Worm (Caenorhabditis elegans) whole organism, L4 larva: ENCODE data around the gene ham-2.

Experiments used
- D1046.2 ChIP-seq: fragments of 200-800 bp; sonication (Bioruptor generic); IDR thresholded peaks from 2 replicates; pipeline ENCODE4 v1.3.6; 2022; ENCODE audit warnings: missing genetic modification characterization, missing compliant biosample characterization
- F10B5.3 ChIP-seq: sonication (generic microtip); optimal IDR thresholded peaks from 2 replicates; lab custom pipeline; 2016; ENCODE audit warnings: mild to moderate bottlenecking, missing genetic modification characterization, missing compliant biosample characterization
- F26F4.8 ChIP-seq: fragments of 200-800 bp; sonication (Bioruptor generic); conservative IDR thresholded peaks from 2 replicates; pipeline ENCODE4 v1.3.6; 2022; ENCODE audit warnings: missing genetic modification characterization, missing compliant biosample characterization
- F37D6.2 ChIP-seq: sonication (generic microtip); optimal IDR thresholded peaks from 2 replicates; lab custom pipeline; 2016; ENCODE audit warnings: mild to moderate bottlenecking, missing genetic modification characterization, missing compliant biosample characterization
- F44E2.7 ChIP-seq: fragments of 200-800 bp; sonication (Bioruptor generic); IDR thresholded peaks from 2 replicates; pipeline ENCODE4 v2.1.2; 2022; ENCODE audit warnings: missing genetic modification characterization, missing compliant biosample characterization
- F49E8.2 ChIP-seq: sonication (generic microtip); optimal IDR thresholded peaks from 2 replicates; lab custom pipeline; 2016; ENCODE audit warnings: missing compliant biosample characterization, mild to moderate bottlenecking, missing genetic modification characterization, borderline replicate concordance
- T20F7.1 ChIP-seq: fragments of 200-800 bp; sonication (Bioruptor generic); optimal IDR thresholded peaks from 2 replicates; lab custom pipeline; 2018; ENCODE audit warnings: mild to moderate bottlenecking, missing genetic modification characterization, missing compliant biosample characterization
- Y105C5A.15 ChIP-seq: fragments of 200-800 bp; sonication (Bioruptor generic); IDR thresholded peaks from 2 replicates; pipeline ENCODE4 v1.3.6; 2022; ENCODE audit warnings: missing genetic modification characterization, missing compliant biosample characterization
- Y75B8A.6 ChIP-seq: fragments of 200-800 bp; sonication (Bioruptor generic); IDR thresholded peaks from 2 replicates; pipeline ENCODE4 v1.3.6; 2022; ENCODE audit warnings: missing genetic modification reagents, missing genetic modification characterization, missing compliant biosample characterization
- ZK546.5 ChIP-seq, 2 experiments: sonication (generic microtip); optimal IDR thresholded peaks; 2 replicates each; lab custom pipeline; 2017; ENCODE audit warnings: missing biosample characterization in 2 of 2, missing genetic modification characterization in 2 of 2
- aha-1 ChIP-seq: fragments of 150-350 bp; peaks from one replicate; lab custom pipeline; 2014; ENCODE audit warnings: missing biosample characterization, missing genetic modification characterization
- arid-1 ChIP-seq: fragments of 200-800 bp; sonication (Bioruptor generic); conservative IDR thresholded peaks from 2 replicates; pipeline ENCODE4 v1.3.6; 2022; ENCODE audit warnings: missing genetic modification reagents, missing genetic modification characterization, missing compliant biosample characterization
- ceh-20 ChIP-seq: fragments of 200-800 bp; sonication (Bioruptor generic); IDR thresholded peaks from 2 replicates; pipeline ENCODE4 v1.3.6; 2022; ENCODE audit warnings: missing genetic modification reagents, missing genetic modification characterization, missing compliant biosample characterization
- ceh-32 ChIP-seq: sonication (generic microtip); optimal IDR thresholded peaks from 2 replicates; lab custom pipeline; 2016; ENCODE audit warnings: mild to moderate bottlenecking, missing genetic modification characterization, missing compliant biosample characterization; ENCODE audit not compliant: poor library complexity
- cey-2 ChIP-seq: sonication (generic microtip); optimal IDR thresholded peaks from 3 replicates; lab custom pipeline; 2017; ENCODE audit warnings: missing genetic modification characterization, mild to moderate bottlenecking, missing compliant biosample characterization, antibody characterized with exemption, borderline replicate concordance; ENCODE audit not compliant: insufficient read depth
- daf-16 ChIP-seq, 3 experiments: sonication (generic microtip); optimal IDR thresholded peaks; 2 replicates each; lab custom pipeline; 2016 to 2017; ENCODE audit warnings: missing genetic modification characterization in 3 of 3, missing genetic modification reagents in 3 of 3, mild to moderate bottlenecking in 2 of 3, missing compliant biosample characterization in 2 of 3, missing biosample characterization in 1 of 3, moderate library complexity in 1 of 3
- daf-8 ChIP-seq: fragments of 200-800 bp; sonication (Bioruptor generic); IDR thresholded peaks from 2 replicates; pipeline ENCODE4 v1.3.6; 2022; ENCODE audit warnings: missing genetic modification characterization, missing compliant biosample characterization
- dmd-6 ChIP-seq: fragments of 200-800 bp; sonication (Bioruptor generic); IDR thresholded peaks from 2 replicates; pipeline ENCODE4 v1.3.6; 2022; ENCODE audit warnings: missing genetic modification reagents, missing genetic modification characterization, missing compliant biosample characterization
- dmd-8 ChIP-seq: fragments of 200-800 bp; sonication (Bioruptor generic); IDR thresholded peaks from 2 replicates; pipeline ENCODE4 v1.3.6; 2022; ENCODE audit warnings: missing genetic modification characterization, missing compliant biosample characterization
- dmd-9 ChIP-seq: fragments of 200-800 bp; sonication (Bioruptor generic); IDR thresholded peaks from 2 replicates; pipeline ENCODE4 v1.3.6; 2022; ENCODE audit warnings: missing genetic modification reagents, missing genetic modification characterization, missing compliant biosample characterization
- dve-1 ChIP-seq: sonication (generic microtip); optimal IDR thresholded peaks from 2 replicates; lab custom pipeline; 2017; ENCODE audit warnings: antibody characterized with exemption, mild to moderate bottlenecking, missing genetic modification characterization, missing compliant biosample characterization; ENCODE audit not compliant: insufficient read depth
- hlh-11 ChIP-seq: fragments of 200-800 bp; sonication (Bioruptor generic); optimal IDR thresholded peaks from 2 replicates; lab custom pipeline; 2018; ENCODE audit warnings: mild to moderate bottlenecking, missing genetic modification characterization, missing compliant biosample characterization
- hlh-30 ChIP-seq: sonication (generic microtip); optimal IDR thresholded peaks from 2 replicates; lab custom pipeline; 2017; ENCODE audit warnings: antibody characterized with exemption, mild to moderate bottlenecking, missing genetic modification characterization, missing compliant biosample characterization; ENCODE audit not compliant: insufficient read depth
- hmg-1.1 ChIP-seq: fragments of 200-800 bp; sonication (Bioruptor generic); IDR thresholded peaks from 2 replicates; pipeline ENCODE4 v1.3.6; 2022; ENCODE audit warnings: missing genetic modification reagents, missing genetic modification characterization, missing compliant biosample characterization
- lin-1 ChIP-seq: fragments of 200-800 bp; sonication (Bioruptor generic); IDR thresholded peaks from 2 replicates; pipeline ENCODE4 v1.3.6; 2022; ENCODE audit warnings: missing genetic modification reagents, missing genetic modification characterization, missing compliant biosample characterization
- lin-13 ChIP-seq: fragments of 150-350 bp; optimal IDR thresholded peaks from 2 replicates; lab custom pipeline; 2014; ENCODE audit warnings: missing biosample characterization, missing genetic modification reagents, missing genetic modification characterization
- lin-38 ChIP-seq: fragments of 200-800 bp; sonication (Bioruptor generic); IDR thresholded peaks from 2 replicates; pipeline ENCODE4 v1.3.6; 2022; ENCODE audit warnings: missing genetic modification reagents, missing genetic modification characterization, missing compliant biosample characterization
- mdt-29 ChIP-seq: fragments of 200-800 bp; sonication (Bioruptor generic); IDR thresholded peaks from 2 replicates; pipeline ENCODE4 v1.3.6; 2022; ENCODE audit warnings: missing genetic modification reagents, missing genetic modification characterization, missing compliant biosample characterization
- mxl-2 ChIP-seq: fragments of 200-800 bp; sonication (Bioruptor generic); conservative IDR thresholded peaks from 2 replicates; pipeline ENCODE4 v1.3.6; 2022; ENCODE audit warnings: missing genetic modification reagents, missing genetic modification characterization, missing compliant biosample characterization
- mxl-3 ChIP-seq: fragments of 200-800 bp; sonication (Bioruptor generic); optimal IDR thresholded peaks from 2 replicates; lab custom pipeline; 2018; ENCODE audit warnings: mild to moderate bottlenecking, missing genetic modification characterization, missing compliant biosample characterization
- nhr-102 ChIP-seq: sonication (generic microtip); optimal IDR thresholded peaks from 2 replicates; lab custom pipeline; 2016; ENCODE audit warnings: mild to moderate bottlenecking, missing genetic modification characterization, moderate library complexity, missing compliant biosample characterization
- nhr-237 ChIP-seq: sonication (generic microtip); optimal IDR thresholded peaks from 2 replicates; lab custom pipeline; 2017; ENCODE audit warnings: missing biosample characterization, missing genetic modification characterization
- nhr-25 ChIP-seq: sonication (generic microtip); optimal IDR thresholded peaks from 2 replicates; lab custom pipeline; 2017; ENCODE audit warnings: missing genetic modification characterization, mild to moderate bottlenecking, missing compliant biosample characterization, antibody characterized with exemption, moderate library complexity, borderline replicate concordance; ENCODE audit not compliant: insufficient read depth
- nhr-28 ChIP-seq: fragments of 150-350 bp; optimal IDR thresholded peaks from 2 replicates; lab custom pipeline; 2014; ENCODE audit warnings: missing biosample characterization, missing genetic modification characterization
- nhr-41 ChIP-seq: fragments of 200-800 bp; sonication (Bioruptor generic); IDR thresholded peaks from 2 replicates; pipeline ENCODE4 v1.3.6; 2022; ENCODE audit warnings: missing genetic modification reagents, missing genetic modification characterization, missing compliant biosample characterization
- nhr-6 ChIP-seq: fragments of 150-350 bp; optimal IDR thresholded peaks from 2 replicates; lab custom pipeline; 2014; ENCODE audit warnings: missing biosample characterization, missing genetic modification characterization
- pqm-1 ChIP-seq: sonication (generic microtip); optimal IDR thresholded peaks from 2 replicates; lab custom pipeline; 2017; ENCODE audit warnings: missing biosample characterization, missing genetic modification characterization
- saeg-2 ChIP-seq: fragments of 200-800 bp; sonication (Bioruptor generic); IDR thresholded peaks from 2 replicates; pipeline ENCODE4 v1.3.6; 2022; ENCODE audit warnings: missing genetic modification reagents, missing genetic modification characterization, missing compliant biosample characterization
- sdz-12 ChIP-seq: fragments of 200-800 bp; sonication (Bioruptor generic); optimal IDR thresholded peaks from 2 replicates; lab custom pipeline; 2018; ENCODE audit warnings: mild to moderate bottlenecking, missing genetic modification characterization, missing compliant biosample characterization
- snpc-4 ChIP-seq: fragments of 150-350 bp; optimal IDR thresholded peaks from 2 replicates; lab custom pipeline; 2014; ENCODE audit warnings: missing biosample characterization, missing genetic modification characterization
- unc-62 ChIP-seq, 3 experiments: fragments of 150-350 bp in 1 of 3; sonication (generic microtip); optimal IDR thresholded peaks in 2 of 3; peaks in 1 of 3; 1 replicate in 1 of 3; 2 replicates in 2 of 3; lab custom pipeline; 2014 to 2017; ENCODE audit warnings: missing biosample characterization in 3 of 3, missing genetic modification characterization in 3 of 3, missing genetic modification reagents in 3 of 3, missing genotype in 1 of 3
- zag-1 ChIP-seq: fragments of 150-350 bp; optimal IDR thresholded peaks from 2 replicates; lab custom pipeline; 2014; ENCODE audit warnings: missing biosample characterization, missing genetic modification characterization
- ztf-7 ChIP-seq: fragments of 150-350 bp; optimal IDR thresholded peaks from 2 replicates; lab custom pipeline; 2014; ENCODE audit warnings: missing biosample characterization, missing genetic modification characterization

The ham-2 gene

DNA sequence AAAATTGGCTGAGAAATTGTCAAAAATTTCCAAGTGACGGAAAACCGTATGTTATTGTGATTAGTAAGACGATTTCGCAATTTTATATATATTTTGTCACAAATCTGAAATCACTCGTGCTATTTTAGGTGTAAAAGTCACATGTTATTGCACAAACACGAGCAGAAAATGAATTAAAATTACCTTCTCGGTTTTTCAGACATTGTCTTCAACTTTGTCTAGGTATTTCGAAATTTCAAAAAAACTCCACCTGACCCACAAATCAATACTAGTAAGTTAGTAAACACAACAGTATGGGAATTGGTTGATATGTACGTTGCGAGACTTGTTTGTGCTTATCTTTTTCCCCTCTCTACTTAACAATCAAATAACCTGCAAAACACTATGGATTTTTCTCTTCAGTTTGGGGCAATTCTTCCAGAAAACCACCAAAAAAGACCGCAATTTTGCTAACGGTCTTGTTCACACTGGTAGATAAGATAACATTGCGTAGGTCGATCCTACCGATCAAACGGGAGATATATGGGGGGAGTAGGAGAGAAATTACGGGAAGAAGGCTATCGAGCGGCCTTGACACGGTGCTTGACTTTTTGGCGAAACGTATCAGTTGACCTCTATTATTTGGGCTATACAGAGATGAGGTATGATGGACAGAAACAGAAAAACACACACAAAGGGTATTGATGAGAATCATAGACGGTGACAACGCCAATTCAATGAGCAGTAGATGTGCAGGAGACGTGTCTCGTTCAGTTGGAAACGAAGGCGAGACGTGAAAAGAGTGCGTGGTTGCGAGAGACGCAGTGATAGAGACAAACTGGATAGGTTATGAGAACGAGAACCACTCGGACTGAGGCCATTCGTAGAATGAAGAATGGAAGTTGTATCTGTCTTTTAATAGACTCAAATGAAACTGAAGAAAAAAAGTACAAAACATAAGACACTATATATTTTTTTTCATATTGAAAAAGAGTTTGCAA is 32.4 kb upstream of the ham-2 start, which contains the start of gene C07A12.7 (continued):
- TF ChIP-seq cey-2 (tag; lab: Kevin White, UChicago) (no peak), unc-62 (GFP tag; optimal IDR thresholded peaks at IDR 0.05 in 1 of 2; lab: Kevin White, UChicago) (peak in 1 of 2 experiments; percentile 72), unc-62 (tag; optimal IDR thresholded peaks at IDR 0.05; lab: Kevin White, UChicago) (no peak), T20F7.1 (GFP tag; lab: Kevin White, UChicago) (no peak), nhr-237 (tag; lab: Kevin White, UChicago) (no peak), mxl-3 (GFP tag; lab: Kevin White, UChicago) (no peak), hmg-1.1 (GFP tag; lab: Robert Waterston, UW) (peak; percentile 34), lin-1 (GFP tag; lab: Robert Waterston, UW) (no peak), ZK546.5 (tag; optimal IDR thresholded peaks at IDR 0.05; lab: Kevin White, UChicago) (no peak), ceh-20 (GFP tag; lab: Robert Waterston, UW) (no peak), dmd-8 (GFP tag; lab: Robert Waterston, UW) (no peak), F10B5.3 (no peak), lin-13 (GFP tag; lab: Kevin White, UChicago) (no peak), sdz-12 (GFP tag; lab: Kevin White, UChicago) (no peak), lin-38 (GFP tag; lab: Robert Waterston, UW) (no peak), nhr-102 (tag; lab: Kevin White, UChicago) (no peak), F26F4.8 (no peak), Y75B8A.6 (no peak), aha-1 (tag; lab: Kevin White, UChicago) (peak; percentile 68), nhr-6 (tag; lab: Kevin White, UChicago) (no peak)

DNA sequence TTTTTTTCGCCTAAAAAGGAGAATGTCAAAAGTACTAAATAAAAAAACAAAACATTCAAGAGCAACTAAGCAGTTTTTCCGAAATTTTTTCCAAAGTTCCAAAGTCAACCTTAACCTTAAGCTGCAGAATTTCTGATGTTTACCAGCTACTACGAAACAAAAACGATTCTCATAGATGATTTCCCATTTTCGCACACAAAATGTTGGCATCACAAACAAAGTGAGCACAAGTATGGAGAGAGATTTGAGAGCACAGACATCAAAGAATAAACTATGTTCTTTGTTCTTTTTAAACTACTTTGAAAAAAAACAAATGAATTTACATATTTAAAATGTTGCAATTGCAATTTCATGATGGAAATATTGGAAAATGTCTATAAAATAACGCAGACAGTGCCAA is 31.2 kb upstream of the ham-2 start:
- no peak for TF ChIP-seq snpc-4 (tag; lab: Kevin White, UChicago)
- TF ChIP-seq dmd-9 (GFP tag; lab: Robert Waterston, UW): no peak
- no peak for TF ChIP-seq daf-16 (GFP tag; optimal IDR thresholded peaks at IDR 0.05; lab: Kevin White, UChicago)
- TF ChIP-seq daf-16 (tag; optimal IDR thresholded peaks at IDR 0.05; lab: Kevin White, UChicago): peak; percentile 83
- peak; percentile 6 for TF ChIP-seq hlh-30 (tag; lab: Kevin White, UChicago)
- TF ChIP-seq nhr-28 (tag; lab: Kevin White, UChicago): peak; percentile 27
- TF ChIP-seq ceh-20 (GFP tag; lab: Robert Waterston, UW): no peak
- peak; percentile 34 for TF ChIP-seq dve-1 (tag; lab: Kevin White, UChicago)
- no peak for TF ChIP-seq ztf-7 (tag; lab: Kevin White, UChicago)
- TF ChIP-seq arid-1 (GFP tag; lab: Robert Waterston, UW): no peak
- no peak for TF ChIP-seq nhr-41 (GFP tag; lab: Robert Waterston, UW)
- TF ChIP-seq dmd-6: peak; percentile 18; the same call in 1 of the 2 replicates
- TF ChIP-seq, all 104 proteins: peak for 5

DNA sequence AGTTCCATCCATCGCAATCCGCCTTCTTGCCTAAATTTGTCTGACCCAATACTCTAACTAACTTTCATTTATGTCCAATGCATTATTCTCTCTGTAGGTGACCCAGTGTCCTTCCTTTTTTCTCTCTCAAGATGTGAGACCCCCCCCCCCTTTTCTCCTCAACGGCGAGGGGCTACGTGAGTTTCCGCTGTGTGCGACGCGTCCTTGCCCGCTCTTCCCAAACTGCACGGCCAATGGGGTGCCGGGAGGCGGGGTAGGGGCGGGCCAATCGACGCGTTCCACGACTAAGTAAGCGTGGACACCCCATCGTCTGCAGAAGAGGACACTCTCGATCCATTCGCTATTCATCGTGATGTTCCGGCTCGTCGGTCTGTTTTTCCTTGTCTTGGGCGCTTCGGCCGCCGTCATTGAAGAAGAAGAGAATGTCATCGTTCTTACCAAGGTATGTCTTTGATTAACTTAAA is 30.6 kb upstream of the ham-2 start, which contains the start of gene pdi-2:
Gene pdi-2, plus strand, starts transcription at position 269 of the 464 bp plus-strand sequence.
- TF ChIP-seq arid-1 (GFP tag; lab: Robert Waterston, UW) (peak; percentile 69; the same call in 1 of the 2 replicates), F49E8.2 (no peak), F37D6.2 (tag; lab: Kevin White, UChicago) (peak; percentile 8), ceh-32 (tag; lab: Kevin White, UChicago) (no peak), hlh-11 (tag; lab: Kevin White, UChicago) (peak; percentile 94), nhr-25 (peak; percentile 76), mdt-29 (GFP tag; lab: Robert Waterston, UW) (no peak), pqm-1 (peak; percentile 23), F44E2.7 (no peak), dve-1 (tag; lab: Kevin White, UChicago) (peak; percentile 79), zag-1 (no peak), Y105C5A.15 (GFP tag; lab: Robert Waterston, UW) (no peak), Y75B8A.6 (0 out of 2 replicates have a peak, but pooled peaks have one; percentile 25), daf-8 (GFP tag; lab: Robert Waterston, UW) (no peak), mxl-2 (GFP tag; lab: Robert Waterston, UW) (peak; percentile 47; the same call in 1 of the 2 replicates), saeg-2 (0 out of 2 replicates have a peak, but pooled peaks have one; percentile 25), D1046.2 (peak; percentile 52; the same call in 1 of the 2 replicates)
